Fruit fly (Drosophila melanogaster): ENCODE results near the gene CG4408.

DNA sequence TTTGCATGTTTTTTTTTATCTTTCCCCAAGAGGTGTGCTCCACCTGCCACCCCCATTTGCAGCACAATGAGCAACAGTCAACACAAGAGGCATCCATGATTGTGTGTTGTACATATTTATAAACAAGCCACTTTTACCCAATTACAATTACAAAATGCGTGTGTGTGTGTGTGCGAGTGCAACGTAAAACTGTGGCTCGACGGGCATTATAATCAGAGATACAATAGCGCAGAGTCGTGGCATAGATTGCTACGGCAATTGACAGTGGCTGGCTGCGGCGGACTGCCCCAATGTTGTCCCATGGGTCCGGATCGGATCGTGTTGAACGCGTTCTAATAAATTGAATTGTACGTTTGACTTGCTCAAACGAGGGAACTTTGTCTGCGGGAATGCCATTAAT lies 25.1 kb downstream of the CG4408 start:
- TF ChIP-seq kay (GFP tag; ENCODE audit: borderline replicate concordance) (no peak), CG14711 (tag; optimal IDR thresholded peaks at IDR 0.05) (no peak), tj (GFP tag; optimal IDR thresholded peaks at IDR 0.05) (no peak), Mnt (GFP tag; optimal IDR thresholded peaks at IDR 0.05) (no peak), pad (GFP tag; optimal IDR thresholded peaks at IDR 0.05) (no peak), ovo (GFP tag; optimal IDR thresholded peaks at IDR 0.05) (no peak), CG1620 (GFP tag; optimal IDR thresholded peaks at IDR 0.05) (no peak), Hr96 (GFP tag; optimal IDR thresholded peaks at IDR 0.05) (no peak), Clk (GFP tag; optimal IDR thresholded peaks at IDR 0.05) (no peak), bab1 (GFP tag; optimal IDR thresholded peaks at IDR 0.05) (no peak), cic (GFP tag; optimal IDR thresholded peaks at IDR 0.05) (no peak)

All from whole organism, adult.